Worm (Caenorhabditis elegans) whole organism, mixed stage, embryonic: ENCODE data around the gene K11D12.14.

Experiments
- nhr-76 ChIP-seq: sonication (generic microtip); optimal IDR thresholded peaks from 2 replicates; lab custom pipeline; 2017; ENCODE audit warnings: missing biosample characterization, missing genetic modification characterization
- pha-4 ChIP-seq: fragments of 150-350 bp; optimal IDR thresholded peaks from 2 replicates; lab custom pipeline; 2018; ENCODE audit warnings: missing biosample characterization, missing genetic modification reagents, missing genetic modification characterization

DNA sequence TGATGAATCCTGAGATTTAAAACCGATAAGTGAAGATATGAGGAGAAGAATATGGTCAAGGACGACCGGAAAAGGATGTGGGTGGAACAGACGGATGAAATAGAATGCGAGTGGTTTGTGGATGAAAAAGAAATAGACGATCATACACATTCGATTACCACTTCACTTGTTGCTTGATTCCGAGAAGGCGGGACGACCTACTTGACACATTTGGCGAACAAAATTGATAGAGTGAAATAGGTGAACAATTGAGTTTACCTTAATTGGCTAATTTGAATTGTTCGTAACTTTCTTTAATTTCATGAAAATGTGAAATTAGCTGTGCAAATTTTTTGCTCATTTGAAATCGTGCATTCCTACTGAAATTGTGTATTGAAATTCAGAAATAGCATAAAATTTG lies 22.6 kb downstream of the K11D12.14 start, which contains the start of gene Y58A7A.2:
- no peak for TF ChIP-seq nhr-76 (tag; lab: Kevin White, UChicago)
- no peak for TF ChIP-seq pha-4 (tag; lab: Kevin White, UChicago)
